Worm (Caenorhabditis elegans) whole organism, L2 larva: ENCODE data around the gene M05D6.8.

Experiments
- R02D3.7 ChIP-seq: fragments of 150-350 bp; optimal IDR thresholded peaks from 2 replicates; lab custom pipeline; 2014; ENCODE audit warnings: missing biosample characterization, missing genetic modification characterization
- aly-2 ChIP-seq: fragments of 150-350 bp; optimal IDR thresholded peaks from 2 replicates; lab custom pipeline; 2014; ENCODE audit warnings: missing biosample characterization, missing genetic modification characterization
- elt-3 ChIP-seq: sonication (generic microtip); optimal IDR thresholded peaks from 2 replicates; lab custom pipeline; 2017; ENCODE audit warnings: missing biosample characterization, missing genetic modification characterization
- mdl-1 ChIP-seq, 2 experiments: fragments of 150-350 bp in 1 of 2; sonication (generic microtip) in 1 of 2; optimal IDR thresholded peaks; 2 replicates each; lab custom pipeline; 2017; ENCODE audit warnings: missing biosample characterization in 2 of 2, missing genetic modification characterization in 2 of 2
- nhr-10 ChIP-seq: sonication (generic microtip); optimal IDR thresholded peaks from 2 replicates; lab custom pipeline; 2017; ENCODE audit warnings: missing biosample characterization, missing genetic modification characterization
- nhr-21 ChIP-seq: fragments of 150-350 bp; optimal IDR thresholded peaks from 2 replicates; lab custom pipeline; 2014; ENCODE audit warnings: missing biosample characterization, missing genetic modification characterization
- nhr-237 ChIP-seq: fragments of 150-350 bp; optimal IDR thresholded peaks from 2 replicates; lab custom pipeline; 2014; ENCODE audit warnings: missing biosample characterization, missing genetic modification characterization
- nhr-6 ChIP-seq: fragments of 150-350 bp; optimal IDR thresholded peaks from 2 replicates; lab custom pipeline; 2014; ENCODE audit warnings: missing biosample characterization, missing genetic modification characterization
- skn-1 ChIP-seq: sonication (generic microtip); optimal IDR thresholded peaks from 2 replicates; lab custom pipeline; 2017; ENCODE audit warnings: missing biosample characterization, missing genetic modification characterization
- unc-39 ChIP-seq: fragments of 150-350 bp; optimal IDR thresholded peaks from 2 replicates; lab custom pipeline; 2014; ENCODE audit warnings: missing biosample characterization, missing genetic modification characterization
- unc-55 ChIP-seq: fragments of 150-350 bp; sonication (generic microtip); optimal IDR thresholded peaks from 3 replicates; lab custom pipeline; 2014; ENCODE audit warnings: missing biosample characterization, missing genetic modification reagents, missing genetic modification characterization
- ztf-11 ChIP-seq: sonication (generic microtip); optimal IDR thresholded peaks from 2 replicates; lab custom pipeline; 2017; ENCODE audit warnings: missing biosample characterization, missing genetic modification characterization

- TF ChIP-seq unc-55 (GFP tag; lab: Kevin White, UChicago) (no peak), nhr-237 (tag; lab: Kevin White, UChicago) (no peak), ztf-11 (tag; lab: Kevin White, UChicago) (no peak), elt-3 (tag; lab: Kevin White, UChicago) (no peak), nhr-21 (no peak), skn-1 (tag; lab: Kevin White, UChicago) (no peak), mdl-1 (tag; optimal IDR thresholded peaks at IDR 0.05; lab: Kevin White, UChicago) (no peak), unc-39 (tag; lab: Kevin White, UChicago) (no peak), R02D3.7 (no peak), nhr-10 (tag; lab: Kevin White, UChicago) (no peak), aly-2 (no peak), nhr-6 (tag; lab: Kevin White, UChicago) (no peak)
These were observed 20.3 kb downstream of the M05D6.8 start for ce11 chrII:8450750-8451149.
